Fruit fly (Drosophila melanogaster) S2 (cell line): ENCODE results near the gene CG4362.

Source experiments
- CG8478 ChIP-seq: fragments of >200 bp; optimal IDR thresholded peaks from 2 replicates; lab custom pipeline; 2018
- CTCF ChIP-seq, 2 experiments: fragments of >200 bp; optimal IDR thresholded peaks; 2 replicates each; lab custom pipeline; 2018

- TF ChIP-seq CG8478 (lab: Kevin White, UChicago) (no peak), CTCF (optimal IDR thresholded peaks at IDR 0.05; lab: Kevin White, UChicago) (no peak)
Observed at dm6 chr3R:20293661-20294060, 13.7 kb downstream of the CG4362 start.
